Worm (Caenorhabditis elegans): Measurements from ENCODE around the gene bus-18.

ce11 chrV:11809935-11810334 lies 36.4 kb downstream of the bus-18 start:
- TF ChIP-seq pqm-1 (tag; optimal IDR thresholded peaks at IDR 0.05) = no peak
- TF ChIP-seq isw-1 (GFP tag; IDR thresholded peaks at IDR 0.05) = no peak
- TF ChIP-seq dpl-1 (GFP tag; optimal IDR thresholded peaks at IDR 0.05) = no peak
- no peak for TF ChIP-seq nhr-77 (tag; optimal IDR thresholded peaks at IDR 0.05)
- no peak for TF ChIP-seq mab-9 (GFP tag; IDR thresholded peaks at IDR 0.05)
- no peak for TF ChIP-seq F16B12.6 (tag; optimal IDR thresholded peaks at IDR 0.05)
- no peak for TF ChIP-seq ztf-11 (tag; optimal IDR thresholded peaks at IDR 0.05)
- TF ChIP-seq mdl-1 (tag; optimal IDR thresholded peaks at IDR 0.05) = no peak
- no peak for TF ChIP-seq hpl-2 (GFP tag; optimal IDR thresholded peaks at IDR 0.05)
- TF ChIP-seq elt-2 (tag; optimal IDR thresholded peaks at IDR 0.05) = no peak

Data from whole organism, L1 larva.